Fruit fly (Drosophila melanogaster): ENCODE results near the gene Ggt-1.

Gene Ggt-1

dm6 chrX:18546785-18547184 lies 34.5 kb upstream of the Ggt-1 start:
- TF ChIP-seq CG5204 (GFP tag; optimal IDR thresholded peaks at IDR 0.05) (peak; percentile 60), CG11617 (GFP tag; optimal IDR thresholded peaks at IDR 0.05) (peak; percentile 52), CG33017 (tag; optimal IDR thresholded peaks at IDR 0.05) (peak; percentile 84), CG7045 (GFP tag; optimal IDR thresholded peaks at IDR 0.05) (peak; percentile 73), Mnt (GFP tag; optimal IDR thresholded peaks at IDR 0.05) (peak; percentile 14), CG1620 (GFP tag; optimal IDR thresholded peaks at IDR 0.05) (peak; percentile 12), cnc (optimal IDR thresholded peaks at IDR 0.05) (no peak), CG7101 (tag; optimal IDR thresholded peaks at IDR 0.05) (peak; percentile 91), CG12768 (GFP tag; optimal IDR thresholded peaks at IDR 0.05) (peak; percentile 69), ovo (GFP tag; optimal IDR thresholded peaks at IDR 0.05) (no peak), toe (GFP tag; optimal IDR thresholded peaks at IDR 0.05) (peak; percentile 50), pad (GFP tag; optimal IDR thresholded peaks at IDR 0.05) (peak; percentile 53), kay (GFP tag; ENCODE audit: borderline replicate concordance) (peak; percentile 83), tj (GFP tag; optimal IDR thresholded peaks at IDR 0.05) (peak; percentile 37), CG14711 (tag; optimal IDR thresholded peaks at IDR 0.05) (peak; percentile 81), Crg-1 (GFP tag; optimal IDR thresholded peaks at IDR 0.05) (no peak), cic (GFP tag; optimal IDR thresholded peaks at IDR 0.05) (no peak), Clk (GFP tag; optimal IDR thresholded peaks at IDR 0.05) (peak; percentile 18), bab1 (GFP tag; optimal IDR thresholded peaks at IDR 0.05) (peak; percentile 37), Hr96 (GFP tag; optimal IDR thresholded peaks at IDR 0.05) (peak; percentile 80)

DNA sequence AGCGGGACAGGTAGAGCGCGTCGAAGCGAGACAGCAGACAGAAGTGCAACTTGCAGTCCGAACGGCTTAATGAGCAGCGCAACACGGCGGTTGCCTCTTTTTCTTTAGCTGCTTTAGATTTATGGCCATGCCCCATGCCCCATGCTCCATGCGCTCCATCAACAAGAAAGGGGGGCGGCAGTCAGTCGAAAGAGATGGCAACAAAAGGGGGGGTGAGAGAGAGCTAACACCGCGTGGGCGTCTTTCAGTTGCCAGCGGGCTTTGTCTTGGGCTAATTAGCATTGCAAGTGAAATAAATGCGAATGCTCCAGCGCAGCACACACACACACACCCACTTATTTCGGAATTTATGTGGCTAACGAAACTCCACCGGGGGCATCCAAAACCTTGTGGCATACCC lies 32.8 kb upstream of the Ggt-1 start:
- TF ChIP-seq CG14711 (tag; optimal IDR thresholded peaks at IDR 0.05): no peak
- no peak for TF ChIP-seq Clk (GFP tag; optimal IDR thresholded peaks at IDR 0.05)
- TF ChIP-seq CG12768 (GFP tag; optimal IDR thresholded peaks at IDR 0.05): no peak
- TF ChIP-seq CG7045 (GFP tag; optimal IDR thresholded peaks at IDR 0.05): no peak
- no peak for TF ChIP-seq CG7101 (tag; optimal IDR thresholded peaks at IDR 0.05)
- TF ChIP-seq bab1 (GFP tag; optimal IDR thresholded peaks at IDR 0.05): no peak
- TF ChIP-seq Crg-1 (GFP tag; optimal IDR thresholded peaks at IDR 0.05): no peak
- TF ChIP-seq CG5204 (GFP tag; optimal IDR thresholded peaks at IDR 0.05): no peak
- TF ChIP-seq Hr96 (GFP tag; optimal IDR thresholded peaks at IDR 0.05): no peak

- TF ChIP-seq CG11617 (GFP tag; optimal IDR thresholded peaks at IDR 0.05) (no peak), cic (GFP tag; optimal IDR thresholded peaks at IDR 0.05) (no peak)
Observed at dm6 chrX:18544732-18545131, 32.4 kb upstream of the Ggt-1 start.

- TF ChIP-seq cic (GFP tag; optimal IDR thresholded peaks at IDR 0.05) (peak; percentile 31), pad (GFP tag; optimal IDR thresholded peaks at IDR 0.05) (no peak), toe (GFP tag; optimal IDR thresholded peaks at IDR 0.05) (no peak), tj (GFP tag; optimal IDR thresholded peaks at IDR 0.05) (peak; percentile 65)
Observed at dm6 chrX:18543328-18543727, 31.0 kb upstream of the Ggt-1 start.

- TF ChIP-seq pad (GFP tag; optimal IDR thresholded peaks at IDR 0.05): no peak
Observed at dm6 chrX:18541915-18542314, 29.6 kb upstream of the Ggt-1 start.

DNA sequence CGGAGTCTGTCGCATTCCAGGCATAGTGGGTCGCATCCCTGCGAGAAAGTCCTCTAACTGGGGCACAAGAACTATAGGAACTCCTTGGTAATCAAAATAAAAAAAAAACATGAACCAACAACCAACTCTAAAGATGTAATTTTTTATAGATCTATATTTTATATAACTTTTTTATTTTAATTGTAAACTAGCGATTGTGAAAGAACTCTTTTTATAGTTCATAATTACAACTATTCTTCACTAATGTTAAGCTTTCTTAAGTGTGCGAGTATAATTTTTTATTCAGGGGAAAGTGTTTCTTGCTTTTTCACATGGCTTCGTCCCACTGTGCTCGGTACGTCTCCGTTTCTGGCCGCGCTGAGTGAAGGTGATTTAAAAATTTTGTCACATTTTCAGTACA lies 27.9 kb upstream of the Ggt-1 start:
- no peak for TF ChIP-seq kay (GFP tag; ENCODE audit: borderline replicate concordance)
- no peak for TF ChIP-seq CG5204 (GFP tag; optimal IDR thresholded peaks at IDR 0.05)
- TF ChIP-seq bab1 (GFP tag; optimal IDR thresholded peaks at IDR 0.05): no peak
- TF ChIP-seq toe (GFP tag; optimal IDR thresholded peaks at IDR 0.05): no peak
- no peak for TF ChIP-seq Clk (GFP tag; optimal IDR thresholded peaks at IDR 0.05)
- TF ChIP-seq CG14711 (tag; optimal IDR thresholded peaks at IDR 0.05): no peak
- no peak for TF ChIP-seq Crg-1 (GFP tag; optimal IDR thresholded peaks at IDR 0.05)
- no peak for TF ChIP-seq Hr96 (GFP tag; optimal IDR thresholded peaks at IDR 0.05)

dm6 chrX:18538204-18538864 lies 26.0 kb upstream of the Ggt-1 start:
- TF ChIP-seq toe (GFP tag; optimal IDR thresholded peaks at IDR 0.05): no peak
- TF ChIP-seq Clk (GFP tag; optimal IDR thresholded peaks at IDR 0.05): no peak
- TF ChIP-seq tj (GFP tag; optimal IDR thresholded peaks at IDR 0.05): no peak
- TF ChIP-seq Crg-1 (GFP tag; optimal IDR thresholded peaks at IDR 0.05): no peak
- no peak for TF ChIP-seq cic (GFP tag; optimal IDR thresholded peaks at IDR 0.05)
- TF ChIP-seq bab1 (GFP tag; optimal IDR thresholded peaks at IDR 0.05): no peak
- TF ChIP-seq CG33017 (tag; optimal IDR thresholded peaks at IDR 0.05): no peak
- TF ChIP-seq CG1620 (GFP tag; optimal IDR thresholded peaks at IDR 0.05): no peak
- no peak for TF ChIP-seq ovo (GFP tag; optimal IDR thresholded peaks at IDR 0.05)
- TF ChIP-seq CG12768 (GFP tag; optimal IDR thresholded peaks at IDR 0.05): no peak
- TF ChIP-seq CG14711 (tag; optimal IDR thresholded peaks at IDR 0.05): no peak
- no peak for TF ChIP-seq CG7045 (GFP tag; optimal IDR thresholded peaks at IDR 0.05)
- TF ChIP-seq CG7101 (tag; optimal IDR thresholded peaks at IDR 0.05): no peak
- TF ChIP-seq CG5204 (GFP tag; optimal IDR thresholded peaks at IDR 0.05): no peak
- TF ChIP-seq Hr96 (GFP tag; optimal IDR thresholded peaks at IDR 0.05): no peak
- no peak for TF ChIP-seq cnc (optimal IDR thresholded peaks at IDR 0.05)
- TF ChIP-seq pad (GFP tag; optimal IDR thresholded peaks at IDR 0.05): no peak
- no peak for TF ChIP-seq kay (GFP tag; ENCODE audit: borderline replicate concordance)

Measured in whole organism, adult.